Worm (Caenorhabditis elegans) whole organism, L4 larva: ENCODE data around the gene rpn-6.2.
A peak's percentile ranks its signal among the peaks of the same experiment; 100 is the strongest.
"Not testable (repeated sequence)": the region's sequence is repeated elsewhere in the genome, so short reads cannot be mapped to it uniquely, and the experiment has no call there.

Source experiments
- F37D6.2 ChIP-seq: sonication (generic microtip); optimal IDR thresholded peaks from 2 replicates; lab custom pipeline; 2016; ENCODE audit warnings: mild to moderate bottlenecking, missing genetic modification characterization, missing compliant biosample characterization
- F44E2.7 ChIP-seq: fragments of 200-800 bp; sonication (Bioruptor generic); IDR thresholded peaks from 2 replicates; pipeline ENCODE4 v2.1.2; 2022; ENCODE audit warnings: missing genetic modification characterization, missing compliant biosample characterization
- aha-1 ChIP-seq: fragments of 150-350 bp; peaks from one replicate; lab custom pipeline; 2014; ENCODE audit warnings: missing biosample characterization, missing genetic modification characterization
- ceh-82 ChIP-seq: sonication (generic microtip); optimal IDR thresholded peaks from 2 replicates; lab custom pipeline; 2017; ENCODE audit warnings: missing biosample characterization, missing genetic modification characterization
- daf-12 ChIP-seq: fragments of 150-350 bp; optimal IDR thresholded peaks from 2 replicates; lab custom pipeline; 2014; ENCODE audit warnings: missing biosample characterization, missing genetic modification reagents, missing genetic modification characterization
- daf-16 ChIP-seq, 3 experiments: sonication (generic microtip); optimal IDR thresholded peaks; 2 replicates each; lab custom pipeline; 2016 to 2017; ENCODE audit warnings: missing genetic modification characterization in 3 of 3, missing genetic modification reagents in 3 of 3, mild to moderate bottlenecking in 2 of 3, missing compliant biosample characterization in 2 of 3, missing biosample characterization in 1 of 3, moderate library complexity in 1 of 3
- daf-8 ChIP-seq: fragments of 200-800 bp; sonication (Bioruptor generic); IDR thresholded peaks from 2 replicates; pipeline ENCODE4 v1.3.6; 2022; ENCODE audit warnings: missing genetic modification characterization, missing compliant biosample characterization
- dmd-6 ChIP-seq: fragments of 200-800 bp; sonication (Bioruptor generic); IDR thresholded peaks from 2 replicates; pipeline ENCODE4 v1.3.6; 2022; ENCODE audit warnings: missing genetic modification reagents, missing genetic modification characterization, missing compliant biosample characterization
- dmd-8 ChIP-seq: fragments of 200-800 bp; sonication (Bioruptor generic); IDR thresholded peaks from 2 replicates; pipeline ENCODE4 v1.3.6; 2022; ENCODE audit warnings: missing genetic modification characterization, missing compliant biosample characterization
- dmd-9 ChIP-seq: fragments of 200-800 bp; sonication (Bioruptor generic); IDR thresholded peaks from 2 replicates; pipeline ENCODE4 v1.3.6; 2022; ENCODE audit warnings: missing genetic modification reagents, missing genetic modification characterization, missing compliant biosample characterization
- dve-1 ChIP-seq: sonication (generic microtip); optimal IDR thresholded peaks from 2 replicates; lab custom pipeline; 2017; ENCODE audit warnings: antibody characterized with exemption, mild to moderate bottlenecking, missing genetic modification characterization, missing compliant biosample characterization; ENCODE audit not compliant: insufficient read depth
- hlh-30 ChIP-seq: sonication (generic microtip); optimal IDR thresholded peaks from 2 replicates; lab custom pipeline; 2017; ENCODE audit warnings: antibody characterized with exemption, mild to moderate bottlenecking, missing genetic modification characterization, missing compliant biosample characterization; ENCODE audit not compliant: insufficient read depth
- lin-1 ChIP-seq: fragments of 200-800 bp; sonication (Bioruptor generic); IDR thresholded peaks from 2 replicates; pipeline ENCODE4 v1.3.6; 2022; ENCODE audit warnings: missing genetic modification reagents, missing genetic modification characterization, missing compliant biosample characterization
- lin-38 ChIP-seq: fragments of 200-800 bp; sonication (Bioruptor generic); IDR thresholded peaks from 2 replicates; pipeline ENCODE4 v1.3.6; 2022; ENCODE audit warnings: missing genetic modification reagents, missing genetic modification characterization, missing compliant biosample characterization
- madf-5 ChIP-seq, 2 experiments: fragments of 200-800 bp; sonication (Bioruptor generic); IDR thresholded peaks; 2 replicates each; pipeline ENCODE4 v1.3.6; 2022; ENCODE audit warnings: missing compliant biosample characterization in 2 of 2, missing genetic modification characterization in 2 of 2
- madf-9 ChIP-seq: fragments of 200-800 bp; sonication (Bioruptor generic); conservative IDR thresholded peaks from 2 replicates; pipeline ENCODE4 v1.3.6; 2022; ENCODE audit warnings: missing genetic modification reagents, missing genetic modification characterization, missing compliant biosample characterization
- mdt-29 ChIP-seq: fragments of 200-800 bp; sonication (Bioruptor generic); IDR thresholded peaks from 2 replicates; pipeline ENCODE4 v1.3.6; 2022; ENCODE audit warnings: missing genetic modification reagents, missing genetic modification characterization, missing compliant biosample characterization
- nhr-102 ChIP-seq: sonication (generic microtip); optimal IDR thresholded peaks from 2 replicates; lab custom pipeline; 2016; ENCODE audit warnings: mild to moderate bottlenecking, missing genetic modification characterization, moderate library complexity, missing compliant biosample characterization
- nhr-11 ChIP-seq: fragments of 150-350 bp; optimal IDR thresholded peaks from 2 replicates; lab custom pipeline; 2014; ENCODE audit warnings: missing biosample characterization, missing genetic modification characterization
- nhr-111 ChIP-seq: fragments of 200-800 bp; sonication (Bioruptor generic); optimal IDR thresholded peaks from 2 replicates; lab custom pipeline; 2018; ENCODE audit warnings: mild to moderate bottlenecking, missing genetic modification characterization, missing compliant biosample characterization
- nhr-237 ChIP-seq: sonication (generic microtip); optimal IDR thresholded peaks from 2 replicates; lab custom pipeline; 2017; ENCODE audit warnings: missing biosample characterization, missing genetic modification characterization
- nhr-25 ChIP-seq: sonication (generic microtip); optimal IDR thresholded peaks from 2 replicates; lab custom pipeline; 2017; ENCODE audit warnings: missing genetic modification characterization, mild to moderate bottlenecking, missing compliant biosample characterization, antibody characterized with exemption, moderate library complexity, borderline replicate concordance; ENCODE audit not compliant: insufficient read depth
- pqm-1 ChIP-seq: sonication (generic microtip); optimal IDR thresholded peaks from 2 replicates; lab custom pipeline; 2017; ENCODE audit warnings: missing biosample characterization, missing genetic modification characterization
- rbr-2 ChIP-seq: sonication (generic microtip); optimal IDR thresholded peaks from 2 replicates; lab custom pipeline; 2016; ENCODE audit warnings: missing genotype, missing genetic modification characterization, missing compliant biosample characterization
- set-16 ChIP-seq: fragments of 200-800 bp; sonication (Bioruptor generic); IDR thresholded peaks from 2 replicates; pipeline ENCODE4 v1.3.6; 2022; ENCODE audit warnings: missing genetic modification reagents, missing genetic modification characterization, missing compliant biosample characterization
- skn-1 ChIP-seq: fragments of 150-350 bp; optimal IDR thresholded peaks from 2 replicates; lab custom pipeline; 2014; ENCODE audit warnings: missing biosample characterization, missing genetic modification characterization
- tag-97 ChIP-seq: fragments of 200-800 bp; sonication (Bioruptor generic); IDR thresholded peaks from 2 replicates; pipeline ENCODE4 v1.3.6; 2022; ENCODE audit warnings: missing genetic modification characterization, missing compliant biosample characterization
- unc-39 ChIP-seq: sonication (generic microtip); optimal IDR thresholded peaks from 2 replicates; lab custom pipeline; 2017; ENCODE audit warnings: missing biosample characterization, missing genetic modification characterization
- unc-62 ChIP-seq, 3 experiments: fragments of 150-350 bp in 1 of 3; sonication (generic microtip); optimal IDR thresholded peaks in 2 of 3; peaks in 1 of 3; 1 replicate in 1 of 3; 2 replicates in 2 of 3; lab custom pipeline; 2014 to 2017; ENCODE audit warnings: missing biosample characterization in 3 of 3, missing genetic modification characterization in 3 of 3, missing genetic modification reagents in 3 of 3, missing genotype in 1 of 3
- ztf-11 ChIP-seq: fragments of 150-350 bp; optimal IDR thresholded peaks from 2 replicates; lab custom pipeline; 2014; ENCODE audit warnings: missing biosample characterization, missing genetic modification characterization

Gene rpn-6.2

ce11 chrIII:8998884-8999283 is 2.9 kb downstream of the rpn-6.2 start:
- TF ChIP-seq dve-1: peak; percentile 5
- TF ChIP-seq daf-8 (GFP tag; lab: Robert Waterston, UW): no peak
- peak in 1 of 2 experiments; percentile 91 for TF ChIP-seq unc-62 (GFP tag; optimal IDR thresholded peaks at IDR 0.05 in 1 of 2; lab: Kevin White, UChicago)
- no peak for TF ChIP-seq unc-62 (tag; optimal IDR thresholded peaks at IDR 0.05; lab: Kevin White, UChicago)
- TF ChIP-seq aha-1 (tag; lab: Kevin White, UChicago): peak; percentile 57
- TF ChIP-seq madf-9: no peak

DNA sequence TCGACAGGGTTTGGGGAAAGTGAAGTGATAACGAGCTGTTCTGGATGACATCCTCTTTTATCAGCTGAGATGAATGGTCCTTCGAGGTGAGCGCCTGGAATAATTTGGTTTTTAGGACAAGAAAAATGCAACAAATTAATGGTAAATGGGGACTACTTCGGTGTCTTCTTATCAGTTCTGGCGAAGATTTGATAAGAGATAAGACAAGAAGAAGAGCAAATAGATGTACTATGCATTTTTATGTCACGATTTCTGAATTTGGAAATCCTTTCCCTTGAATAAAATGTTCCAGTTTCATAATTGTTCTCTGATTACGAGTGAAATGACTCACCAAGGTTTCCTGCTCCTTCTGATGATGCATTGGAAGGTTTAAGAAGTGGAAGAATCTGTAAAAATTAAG is 4.0 kb downstream of the rpn-6.2 start:
- TF ChIP-seq nhr-237 (tag; lab: Kevin White, UChicago) (no peak), madf-5 (GFP tag; IDR thresholded peaks at IDR 0.05; lab: Robert Waterston, UW) (0 out of 4 replicates have a peak, but pooled peaks of 1 of the 2 experiments have one; percentile 0), pqm-1 (tag; lab: Kevin White, UChicago) (peak; percentile 80)

- peak; percentile 21; the same call in 1 of the 2 replicates for TF ChIP-seq lin-38 (GFP tag; lab: Robert Waterston, UW)
- peak; percentile 7 for TF ChIP-seq nhr-102 (tag; lab: Kevin White, UChicago)
- no peak for TF ChIP-seq ceh-82 (tag; lab: Kevin White, UChicago)
Observed at ce11 chrIII:8996686-8997085, 5.1 kb downstream of the rpn-6.2 start, which contains the start of gene skat-1. skat-1 (minus strand) TSS chrIII:8996786.

DNA sequence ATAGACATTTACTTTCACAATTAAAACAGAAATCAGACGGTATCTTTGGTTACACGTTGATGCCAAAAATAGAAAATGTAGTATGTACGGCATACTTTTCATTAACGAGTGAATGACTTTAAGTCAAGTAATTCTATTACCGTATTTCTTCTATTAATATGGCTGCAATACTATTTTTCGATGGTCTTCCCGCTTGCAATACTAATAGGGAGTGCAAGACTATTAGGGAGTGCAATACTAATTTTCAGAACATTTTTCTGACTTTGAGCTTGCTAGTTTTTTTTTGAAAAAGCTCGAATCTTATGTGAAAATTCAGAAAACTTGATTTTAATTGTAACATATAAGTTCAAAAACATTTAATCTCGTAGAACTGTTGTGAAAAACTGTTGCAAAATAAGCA is 12.0 kb downstream of the rpn-6.2 start, which contains the start of gene R08D7.7:
Gene R08D7.7, plus strand, starts transcription at position 301 of the 400 bp plus-strand sequence.
- TF ChIP-seq mdt-29, dmd-9, dmd-8 (GFP tag; lab: Robert Waterston, UW): not testable (repeated sequence)

DNA sequence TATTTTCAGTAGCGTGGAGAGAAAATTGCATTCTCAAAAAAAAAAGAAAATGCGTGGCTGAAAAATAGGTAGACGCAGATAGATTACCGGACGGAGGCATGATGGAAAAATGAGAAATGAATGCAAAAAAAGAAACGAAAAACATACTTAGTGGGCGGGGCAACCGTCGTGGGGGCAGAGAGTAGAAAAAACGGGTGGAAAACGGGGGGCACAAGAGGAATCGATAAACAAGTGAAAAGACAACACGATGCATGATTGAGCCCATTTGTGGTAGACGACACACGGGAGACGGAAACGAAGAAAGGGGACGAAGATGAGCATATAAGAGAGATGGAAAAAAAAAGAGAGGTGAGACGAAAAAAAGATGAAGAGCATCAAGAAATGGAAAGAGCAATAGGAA is 13.3 kb downstream of the rpn-6.2 start:
- TF ChIP-seq lin-1 (GFP tag; lab: Robert Waterston, UW) (no peak), lin-38 (GFP tag; lab: Robert Waterston, UW) (no peak), nhr-111 (GFP tag; lab: Kevin White, UChicago) (no peak), unc-39 (tag; lab: Kevin White, UChicago) (no peak), hlh-30 (tag; lab: Kevin White, UChicago) (peak; percentile 18), dve-1 (peak; percentile 2), dmd-6 (GFP tag; lab: Robert Waterston, UW) (no peak), nhr-11 (tag; lab: Kevin White, UChicago) (no peak), nhr-237 (tag; lab: Kevin White, UChicago) (no peak), F37D6.2 (tag; lab: Kevin White, UChicago) (no peak), daf-12 (tag; lab: Kevin White, UChicago) (no peak), daf-16 (GFP tag; optimal IDR thresholded peaks at IDR 0.05; lab: Kevin White, UChicago) (no peak), daf-16 (tag; optimal IDR thresholded peaks at IDR 0.05; lab: Kevin White, UChicago) (peak; percentile 10), tag-97 (GFP tag; lab: Robert Waterston, UW) (no peak), ztf-11 (tag; lab: Kevin White, UChicago) (no peak), nhr-25 (tag; lab: Kevin White, UChicago) (no peak), F44E2.7 (GFP tag; lab: Robert Waterston, UW) (no peak), unc-62 (GFP tag; optimal IDR thresholded peaks at IDR 0.05 in 1 of 2; lab: Kevin White, UChicago) (peak in 1 of 2 experiments; percentile 70), unc-62 (tag; optimal IDR thresholded peaks at IDR 0.05; lab: Kevin White, UChicago) (no peak), aha-1 (tag; lab: Kevin White, UChicago) (peak; percentile 94), rbr-2 (tag; lab: Kevin White, UChicago) (peak; percentile 38), skn-1 (tag; lab: Kevin White, UChicago) (no peak), set-16 (GFP tag; lab: Robert Waterston, UW) (no peak)
- TF ChIP-seq, all 104 proteins: peak for 6
